Worm (Caenorhabditis elegans): ENCODE results near the gene C50E3.13.

- TF ChIP-seq ceh-13 (GFP tag; optimal IDR thresholded peaks at IDR 0.05) (no peak), ceh-36 (tag; optimal IDR thresholded peaks at IDR 0.05) (no peak), B0310.2 (tag; optimal IDR thresholded peaks at IDR 0.05) (no peak), ama-1 (optimal IDR thresholded peaks at IDR 0.05) (no peak), tbx-37 (GFP tag; conservative IDR thresholded peaks at IDR 0.05) (no peak), sea-1 (GFP tag; conservative IDR thresholded peaks at IDR 0.05) (no peak), hmg-4 (GFP tag; optimal IDR thresholded peaks at IDR 0.05) (no peak)
Measured at ce11 chrV:7626550-7626949, 2.5 kb upstream of the C50E3.13 start, which contains the start of gene F07C4.6.

All from whole organism, early embryonic.